Worm (Caenorhabditis elegans) whole organism, late embryonic: ENCODE data around the gene F54F7.10.

Experiments used
- C08G9.2 ChIP-seq: sonication (generic microtip); optimal IDR thresholded peaks from 2 replicates; lab custom pipeline; 2016; ENCODE audit warnings: mild to moderate bottlenecking, missing genetic modification characterization, moderate library complexity, missing compliant biosample characterization
- C38D4.7 ChIP-seq: fragments of 200-800 bp; sonication (Bioruptor generic); optimal IDR thresholded peaks from 2 replicates; lab custom pipeline; 2018; ENCODE audit warnings: mild to moderate bottlenecking, missing genetic modification characterization, moderate library complexity, missing compliant biosample characterization
- ahr-1 ChIP-seq: sonication (generic microtip); optimal IDR thresholded peaks from 2 replicates; lab custom pipeline; 2016; ENCODE audit warnings: missing genetic modification characterization, missing compliant biosample characterization
- ama-1 ChIP-seq: fragments of 150-350 bp; optimal IDR thresholded peaks from 2 replicates; lab custom pipeline; 2014
- ceh-14 ChIP-seq: sonication (generic microtip); optimal IDR thresholded peaks from 2 replicates; lab custom pipeline; 2016; ENCODE audit warnings: missing genotype, missing genetic modification characterization, missing compliant biosample characterization
- ceh-24 ChIP-seq: sonication (generic microtip); optimal IDR thresholded peaks from 2 replicates; lab custom pipeline; 2016; ENCODE audit warnings: mild to moderate bottlenecking, missing genetic modification characterization, missing compliant biosample characterization
- hlh-6 ChIP-seq: sonication (generic microtip); optimal IDR thresholded peaks from 2 replicates; lab custom pipeline; 2016; ENCODE audit warnings: missing genotype, missing genetic modification characterization, missing compliant biosample characterization
- pat-9 ChIP-seq: fragments of 200-800 bp; sonication (Bioruptor generic); optimal IDR thresholded peaks from 2 replicates; lab custom pipeline; 2018; ENCODE audit warnings: mild to moderate bottlenecking, missing genetic modification characterization, moderate library complexity, missing compliant biosample characterization
- pax-1 ChIP-seq: fragments of 150-350 bp; optimal IDR thresholded peaks from 2 replicates; lab custom pipeline; 2014; ENCODE audit warnings: missing biosample characterization, missing genetic modification characterization
- pros-1 ChIP-seq: fragments of 150-350 bp; optimal IDR thresholded peaks from 2 replicates; lab custom pipeline; 2014; ENCODE audit warnings: missing biosample characterization, missing genetic modification reagents, missing genetic modification characterization

ce11 chrX:11899031-11899430 is 35.6 kb downstream of the F54F7.10 start:
- TF ChIP-seq pax-1 (no peak), ahr-1 (tag; lab: Kevin White, UChicago) (no peak), pros-1 (tag; lab: Kevin White, UChicago) (no peak), ceh-14 (no peak), ceh-24 (tag; lab: Kevin White, UChicago) (no peak), C08G9.2 (tag; lab: Kevin White, UChicago) (no peak), pat-9 (tag; lab: Kevin White, UChicago) (no peak), hlh-6 (tag; lab: Kevin White, UChicago) (no peak), ama-1 (lab: Kevin White, UChicago) (no peak), C38D4.7 (GFP tag; lab: Kevin White, UChicago) (no peak)
